Worm (Caenorhabditis elegans): ENCODE measurements around the gene fbxa-72.
A peak's percentile ranks its signal among the peaks of the same experiment; 100 is the strongest.

ce11 chrV:676550-677084, at the start of gene fbxa-72, which contains the start of gene srx-21:
- no peak for TF ChIP-seq madf-5 (GFP tag; IDR thresholded peaks at IDR 0.05)
- TF ChIP-seq sdz-12 (GFP tag; optimal IDR thresholded peaks at IDR 0.05): no peak
- no peak for TF ChIP-seq ztf-11 (tag; optimal IDR thresholded peaks at IDR 0.05)
- TF ChIP-seq hlh-11 (tag; optimal IDR thresholded peaks at IDR 0.05): peak; percentile 52
- peak in 1 of 2 experiments; percentile 80 for TF ChIP-seq unc-62 (GFP tag; optimal IDR thresholded peaks at IDR 0.05 in 1 of 2)
- TF ChIP-seq unc-62 (tag; optimal IDR thresholded peaks at IDR 0.05): no peak
- no peak for TF ChIP-seq nhr-6 (tag; optimal IDR thresholded peaks at IDR 0.05)
